Worm (Caenorhabditis elegans): Measurements from ENCODE around the gene spe-10.

Gene spe-10

DNA sequence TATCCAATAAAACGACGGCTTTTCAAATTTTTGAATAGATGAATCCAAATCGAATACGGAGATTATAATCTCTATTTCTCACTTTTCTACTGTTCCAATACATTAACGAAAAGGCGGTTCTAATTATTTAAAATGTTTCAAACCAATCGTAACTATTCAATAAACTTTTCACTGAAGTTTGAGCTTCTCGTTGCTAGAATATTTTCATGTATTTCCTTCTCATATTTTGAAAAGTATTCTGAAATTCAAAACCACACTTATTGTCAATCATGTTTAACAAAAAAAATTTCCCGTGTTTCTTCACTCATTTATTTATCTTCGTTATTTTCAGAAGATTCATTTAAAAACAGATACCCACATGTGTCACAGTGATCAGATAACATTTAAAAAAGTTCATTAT, 18.8 kb downstream of the spe-10 start, which contains the start of gene F15H10.8:
F15H10.8 (minus strand) TSS at position 101 of the 400 bp plus-strand sequence.
- no peak for TF ChIP-seq ahr-1 (tag; optimal IDR thresholded peaks at IDR 0.05)
- TF ChIP-seq K02D7.2 (tag; optimal IDR thresholded peaks at IDR 0.05): no peak
- TF ChIP-seq fkh-10 (GFP tag; optimal IDR thresholded peaks at IDR 0.05): no peak
- TF ChIP-seq pax-1 (tag; optimal IDR thresholded peaks at IDR 0.05): no peak
- no peak for TF ChIP-seq syd-9 (tag; optimal IDR thresholded peaks at IDR 0.05)
- no peak for TF ChIP-seq ceh-9 (tag; optimal IDR thresholded peaks at IDR 0.05)
- no peak for TF ChIP-seq hlh-30 (tag; optimal IDR thresholded peaks at IDR 0.05; ENCODE audit: insufficient read depth)
- no peak for TF ChIP-seq unc-42 (tag; optimal IDR thresholded peaks at IDR 0.05)
- TF ChIP-seq ceh-14 (tag; optimal IDR thresholded peaks at IDR 0.05): no peak
- TF ChIP-seq ceh-2 (tag; optimal IDR thresholded peaks at IDR 0.05): no peak
- TF ChIP-seq mec-3 (tag; optimal IDR thresholded peaks at IDR 0.05; ENCODE audit: borderline replicate concordance): no peak
- no peak for TF ChIP-seq ref-2 (tag; optimal IDR thresholded peaks at IDR 0.05)
- no peak for TF ChIP-seq sox-4 (tag; optimal IDR thresholded peaks at IDR 0.05)
- TF ChIP-seq fax-1 (tag; optimal IDR thresholded peaks at IDR 0.05): no peak
- no peak for TF ChIP-seq gmeb-2 (tag; optimal IDR thresholded peaks at IDR 0.05)
- no peak for TF ChIP-seq nhr-11 (tag; optimal IDR thresholded peaks at IDR 0.05)

DNA sequence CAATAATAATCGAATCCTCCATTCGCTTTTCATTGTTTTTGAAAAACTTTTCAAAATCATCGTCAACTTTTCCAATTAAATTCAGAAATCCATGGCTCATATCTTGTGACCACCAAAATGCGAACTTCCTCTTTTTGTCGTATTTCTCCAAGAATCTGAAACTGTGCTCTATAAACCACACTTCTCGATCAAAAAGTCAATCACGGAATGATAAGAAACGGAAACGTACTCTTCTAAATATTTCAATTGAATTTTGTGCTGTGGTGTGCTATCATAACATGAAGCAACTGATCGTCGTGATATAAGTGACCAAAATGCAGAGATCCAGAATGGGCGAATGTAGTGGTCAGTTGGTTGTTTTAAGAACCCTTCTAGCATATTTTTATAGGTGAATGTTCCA, 20.7 kb downstream of the spe-10 start:
- TF ChIP-seq nhr-232 (tag; optimal IDR thresholded peaks at IDR 0.05) (no peak), odd-2 (tag; optimal IDR thresholded peaks at IDR 0.05) (no peak), ceh-31 (tag; optimal IDR thresholded peaks at IDR 0.05) (no peak), nhr-11 (tag; optimal IDR thresholded peaks at IDR 0.05) (no peak), pag-3 (tag; optimal IDR thresholded peaks at IDR 0.05; ENCODE audit: borderline replicate concordance) (no peak), ets-4 (tag; optimal IDR thresholded peaks at IDR 0.05) (no peak), ref-2 (tag; optimal IDR thresholded peaks at IDR 0.05) (no peak), ceh-6 (GFP tag; optimal IDR thresholded peaks at IDR 0.05) (no peak), lin-11 (tag; optimal IDR thresholded peaks at IDR 0.05) (no peak), ceh-9 (tag; optimal IDR thresholded peaks at IDR 0.05) (no peak), ceh-45 (GFP tag; IDR thresholded peaks at IDR 0.05) (no peak), nfya-1 (tag; optimal IDR thresholded peaks at IDR 0.05) (no peak), hlh-15 (tag; optimal IDR thresholded peaks at IDR 0.05) (no peak), fkh-6 (tag; optimal IDR thresholded peaks at IDR 0.05) (no peak), lim-6 (tag; optimal IDR thresholded peaks at IDR 0.05) (no peak), hlh-8 (tag; optimal IDR thresholded peaks at IDR 0.05) (no peak)

DNA sequence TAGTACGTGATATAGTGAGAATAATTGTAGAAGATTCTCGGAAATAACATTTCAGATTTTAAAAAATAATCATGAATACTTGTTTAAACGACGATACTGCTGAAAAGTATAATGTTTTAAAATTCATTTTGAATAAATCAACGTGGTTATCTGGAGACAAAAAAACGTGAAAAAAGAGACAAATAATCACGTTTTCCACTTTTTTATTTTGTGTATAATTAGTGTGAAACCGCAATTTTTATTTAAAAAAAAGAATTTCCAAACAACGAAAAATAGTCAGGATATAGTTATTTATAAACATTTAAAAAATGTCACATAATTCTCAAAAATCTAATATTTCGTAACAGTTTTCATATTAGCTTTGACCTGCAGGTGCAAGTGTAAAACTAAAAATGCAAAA, 22.3 kb downstream of the spe-10 start, which contains the start of gene F15H10.7:
F15H10.7 (minus strand) TSS at position 101 of the 400 bp plus-strand sequence.
- TF ChIP-seq ceh-31 (tag; optimal IDR thresholded peaks at IDR 0.05) (no peak), ceh-2 (tag; optimal IDR thresholded peaks at IDR 0.05) (no peak), unc-42 (tag; optimal IDR thresholded peaks at IDR 0.05) (no peak), fkh-6 (tag; optimal IDR thresholded peaks at IDR 0.05) (no peak), tbx-2 (tag; optimal IDR thresholded peaks at IDR 0.05) (no peak), ttx-3 (tag; optimal IDR thresholded peaks at IDR 0.05) (no peak), K02D7.2 (tag; optimal IDR thresholded peaks at IDR 0.05) (no peak), hlh-15 (tag; optimal IDR thresholded peaks at IDR 0.05) (no peak), pros-1 (tag; optimal IDR thresholded peaks at IDR 0.05) (no peak), nhr-232 (tag; optimal IDR thresholded peaks at IDR 0.05) (no peak), npax-4 (tag; optimal IDR thresholded peaks at IDR 0.05) (no peak), ceh-48 (tag; optimal IDR thresholded peaks at IDR 0.05) (no peak), hlh-8 (tag; optimal IDR thresholded peaks at IDR 0.05) (no peak), pag-3 (tag; optimal IDR thresholded peaks at IDR 0.05; ENCODE audit: borderline replicate concordance) (no peak)

DNA sequence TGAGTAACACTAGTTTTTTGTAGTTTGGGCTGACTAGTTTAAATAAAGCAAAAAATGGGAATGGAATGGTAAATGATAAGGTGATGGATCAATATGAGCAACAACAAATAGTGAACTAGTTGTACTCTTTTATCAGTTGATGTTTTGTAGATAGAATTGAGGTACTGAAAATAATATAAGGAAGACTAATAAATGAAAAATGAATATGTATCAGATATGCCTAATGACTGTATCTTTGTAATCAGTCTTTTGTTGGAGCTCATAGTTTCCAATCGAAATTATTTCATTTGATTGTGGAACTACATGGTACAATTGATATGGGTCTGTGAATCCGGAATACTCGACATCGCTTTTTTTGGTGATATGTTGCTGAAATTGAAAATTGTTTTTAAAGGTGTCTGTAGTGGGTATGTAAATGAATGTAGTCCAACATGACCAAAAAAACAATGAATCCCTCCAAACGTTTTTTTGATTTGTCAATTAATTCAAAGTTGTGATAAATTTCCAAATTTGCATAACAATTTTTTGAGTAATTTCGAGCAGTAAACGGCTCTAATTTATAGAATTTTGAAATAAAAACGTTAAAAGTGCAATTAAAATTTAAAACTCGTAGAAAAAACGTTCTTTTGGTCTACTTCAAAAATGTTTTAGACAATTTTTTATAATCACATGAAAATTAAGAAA, 26.1 kb downstream of the spe-10 start, which contains the start of gene F15H10.12:
F15H10.12 (minus strand) TSS at position 51 of the 684 bp plus-strand sequence.
- TF ChIP-seq hlh-30 (tag; optimal IDR thresholded peaks at IDR 0.05; ENCODE audit: insufficient read depth) (no peak), ceh-2 (tag; optimal IDR thresholded peaks at IDR 0.05) (no peak), hlh-6 (tag; optimal IDR thresholded peaks at IDR 0.05) (no peak), fax-1 (tag; optimal IDR thresholded peaks at IDR 0.05) (no peak), pqm-1 (tag; optimal IDR thresholded peaks at IDR 0.05) (no peak), ceh-22 (tag; optimal IDR thresholded peaks at IDR 0.05) (no peak), ref-2 (tag; optimal IDR thresholded peaks at IDR 0.05) (no peak), F13H6.1 (tag; optimal IDR thresholded peaks at IDR 0.05) (no peak), unc-55 (GFP tag; optimal IDR thresholded peaks at IDR 0.05) (no peak), madf-2 (tag; optimal IDR thresholded peaks at IDR 0.05) (no peak), unc-3 (GFP tag; conservative IDR thresholded peaks at IDR 0.05) (no peak), unc-3 (tag; optimal IDR thresholded peaks at IDR 0.05) (no peak), elt-4 (tag; optimal IDR thresholded peaks at IDR 0.05) (no peak), Y22D7AL.16 (tag; optimal IDR thresholded peaks at IDR 0.05) (no peak), ceh-19 (GFP tag; optimal IDR thresholded peaks at IDR 0.05) (no peak), ceh-18 (tag; optimal IDR thresholded peaks at IDR 0.05) (no peak), ahr-1 (tag; optimal IDR thresholded peaks at IDR 0.05) (no peak)
